Worm (Caenorhabditis elegans) whole organism, late embryonic: ENCODE data around the gene mpk-2.

Source experiments
- C08G9.2 ChIP-seq: sonication (generic microtip); optimal IDR thresholded peaks from 2 replicates; lab custom pipeline; 2016; ENCODE audit warnings: mild to moderate bottlenecking, missing genetic modification characterization, moderate library complexity, missing compliant biosample characterization
- C38D4.7 ChIP-seq: fragments of 200-800 bp; sonication (Bioruptor generic); optimal IDR thresholded peaks from 2 replicates; lab custom pipeline; 2018; ENCODE audit warnings: mild to moderate bottlenecking, missing genetic modification characterization, moderate library complexity, missing compliant biosample characterization
- K02D7.2 ChIP-seq: sonication (generic microtip); optimal IDR thresholded peaks from 2 replicates; lab custom pipeline; 2017; ENCODE audit warnings: mild to moderate bottlenecking, missing genetic modification characterization, missing compliant biosample characterization
- K09A11.1 ChIP-seq: sonication (generic microtip); optimal IDR thresholded peaks from 2 replicates; lab custom pipeline; 2017; ENCODE audit warnings: antibody characterized with exemption, mild to moderate bottlenecking, missing genetic modification characterization, missing compliant biosample characterization; ENCODE audit not compliant: insufficient read depth
- T23F11.4 ChIP-seq: fragments of 200-800 bp; sonication (Bioruptor generic); optimal IDR thresholded peaks from 2 replicates; lab custom pipeline; 2018; ENCODE audit warnings: mild to moderate bottlenecking, missing genetic modification characterization, missing compliant biosample characterization
- ama-1 ChIP-seq: fragments of 150-350 bp; optimal IDR thresholded peaks from 2 replicates; lab custom pipeline; 2014
- ceh-14 ChIP-seq: sonication (generic microtip); optimal IDR thresholded peaks from 2 replicates; lab custom pipeline; 2016; ENCODE audit warnings: missing genotype, missing genetic modification characterization, missing compliant biosample characterization
- ceh-18 ChIP-seq: sonication (generic microtip); optimal IDR thresholded peaks from 2 replicates; lab custom pipeline; 2016; ENCODE audit warnings: missing genetic modification characterization, missing compliant biosample characterization
- ceh-19 ChIP-seq: fragments of 200-800 bp; sonication (Bioruptor generic); optimal IDR thresholded peaks from 2 replicates; lab custom pipeline; 2018; ENCODE audit warnings: mild to moderate bottlenecking, missing genetic modification characterization, missing compliant biosample characterization
- ceh-2 ChIP-seq: sonication (generic microtip); optimal IDR thresholded peaks from 2 replicates; lab custom pipeline; 2016; ENCODE audit warnings: missing genotype, missing genetic modification characterization, missing compliant biosample characterization
- ceh-24 ChIP-seq: sonication (generic microtip); optimal IDR thresholded peaks from 2 replicates; lab custom pipeline; 2016; ENCODE audit warnings: mild to moderate bottlenecking, missing genetic modification characterization, missing compliant biosample characterization
- ceh-31 ChIP-seq: sonication (generic microtip); optimal IDR thresholded peaks from 2 replicates; lab custom pipeline; 2016; ENCODE audit warnings: missing genetic modification characterization, missing compliant biosample characterization
- ceh-48 ChIP-seq: sonication (generic microtip); optimal IDR thresholded peaks from 2 replicates; lab custom pipeline; 2016; ENCODE audit warnings: missing genetic modification characterization, inconsistent platforms, missing compliant biosample characterization
- ceh-9 ChIP-seq: sonication (generic microtip); optimal IDR thresholded peaks from 2 replicates; lab custom pipeline; 2016; ENCODE audit warnings: mild to moderate bottlenecking, missing genetic modification characterization, inconsistent platforms, missing compliant biosample characterization
- dmd-4 ChIP-seq: sonication (generic microtip); optimal IDR thresholded peaks from 2 replicates; lab custom pipeline; 2016; ENCODE audit warnings: borderline replicate concordance, missing genetic modification characterization, missing compliant biosample characterization
- dve-1 ChIP-seq: sonication (generic microtip); optimal IDR thresholded peaks from 2 replicates; lab custom pipeline; 2017; ENCODE audit warnings: antibody characterized with exemption, mild to moderate bottlenecking, missing genetic modification characterization, missing compliant biosample characterization
- elt-4 ChIP-seq: sonication (generic microtip); optimal IDR thresholded peaks from 2 replicates; lab custom pipeline; 2016; ENCODE audit warnings: missing genetic modification characterization, missing compliant biosample characterization
- ets-4 ChIP-seq: sonication (generic microtip); optimal IDR thresholded peaks from 2 replicates; lab custom pipeline; 2016; ENCODE audit warnings: missing genetic modification characterization, missing compliant biosample characterization
- fkh-10 ChIP-seq: fragments of 150-350 bp; optimal IDR thresholded peaks from 2 replicates; lab custom pipeline; 2014; ENCODE audit warnings: missing biosample characterization, missing genetic modification reagents, missing genetic modification characterization
- fkh-6 ChIP-seq: sonication (generic microtip); optimal IDR thresholded peaks from 2 replicates; lab custom pipeline; 2016; ENCODE audit warnings: missing genetic modification characterization, missing compliant biosample characterization
- hlh-13 ChIP-seq: fragments of 200-800 bp; sonication (Bioruptor generic); optimal IDR thresholded peaks from 2 replicates; lab custom pipeline; 2018; ENCODE audit warnings: mild to moderate bottlenecking, missing genetic modification characterization, missing compliant biosample characterization
- hlh-6 ChIP-seq: sonication (generic microtip); optimal IDR thresholded peaks from 2 replicates; lab custom pipeline; 2016; ENCODE audit warnings: missing genotype, missing genetic modification characterization, missing compliant biosample characterization
- lim-6 ChIP-seq: sonication (generic microtip); optimal IDR thresholded peaks from 2 replicates; lab custom pipeline; 2016; ENCODE audit warnings: missing genetic modification characterization, missing compliant biosample characterization
- mec-3 ChIP-seq: sonication (generic microtip); optimal IDR thresholded peaks from 2 replicates; lab custom pipeline; 2016; ENCODE audit warnings: borderline replicate concordance, missing genetic modification characterization, missing compliant biosample characterization
- nfya-1 ChIP-seq: sonication (generic microtip); optimal IDR thresholded peaks from 2 replicates; lab custom pipeline; 2017; ENCODE audit warnings: missing genetic modification characterization, mild to moderate bottlenecking, missing compliant biosample characterization, antibody characterized with exemption, moderate library complexity
- nhr-232 ChIP-seq: sonication (generic microtip); optimal IDR thresholded peaks from 2 replicates; lab custom pipeline; 2016; ENCODE audit warnings: missing genetic modification characterization, missing compliant biosample characterization
- npax-4 ChIP-seq: sonication (generic microtip); optimal IDR thresholded peaks from 2 replicates; lab custom pipeline; 2016; ENCODE audit warnings: missing genetic modification characterization, missing compliant biosample characterization
- odd-2 ChIP-seq: sonication (generic microtip); optimal IDR thresholded peaks from 2 replicates; lab custom pipeline; 2017; ENCODE audit warnings: antibody characterized with exemption, mild to moderate bottlenecking, missing genetic modification characterization, missing compliant biosample characterization
- pat-9 ChIP-seq: fragments of 200-800 bp; sonication (Bioruptor generic); optimal IDR thresholded peaks from 2 replicates; lab custom pipeline; 2018; ENCODE audit warnings: mild to moderate bottlenecking, missing genetic modification characterization, moderate library complexity, missing compliant biosample characterization
- pax-1 ChIP-seq: fragments of 150-350 bp; optimal IDR thresholded peaks from 2 replicates; lab custom pipeline; 2014; ENCODE audit warnings: missing biosample characterization, missing genetic modification characterization
- pha-2 ChIP-seq: sonication (generic microtip); optimal IDR thresholded peaks from 2 replicates; lab custom pipeline; 2017; ENCODE audit warnings: mild to moderate bottlenecking, missing genetic modification characterization, missing compliant biosample characterization
- pha-4 ChIP-seq: fragments of 150-350 bp; optimal IDR thresholded peaks from 2 replicates; lab custom pipeline; 2018; ENCODE audit warnings: missing biosample characterization, missing genetic modification reagents, missing genetic modification characterization
- ref-2 ChIP-seq: sonication (generic microtip); optimal IDR thresholded peaks from 2 replicates; lab custom pipeline; 2016; ENCODE audit warnings: missing genetic modification characterization, missing compliant biosample characterization
- rnt-1 ChIP-seq: sonication (generic microtip); optimal IDR thresholded peaks from 2 replicates; lab custom pipeline; 2016; ENCODE audit warnings: missing genetic modification characterization, missing compliant biosample characterization
- sdc-2 ChIP-seq: sonication (generic microtip); optimal IDR thresholded peaks from 2 replicates; lab custom pipeline; 2016; ENCODE audit warnings: missing genotype, missing genetic modification characterization, missing compliant biosample characterization
- sox-4 ChIP-seq: sonication (generic microtip); optimal IDR thresholded peaks from 2 replicates; lab custom pipeline; 2017; ENCODE audit warnings: mild to moderate bottlenecking, missing genetic modification characterization, inconsistent platforms, missing compliant biosample characterization
- syd-9 ChIP-seq: sonication (generic microtip); optimal IDR thresholded peaks from 2 replicates; lab custom pipeline; 2016; ENCODE audit warnings: mild to moderate bottlenecking, missing genetic modification characterization, moderate library complexity, missing compliant biosample characterization
- tbx-2 ChIP-seq: sonication (generic microtip); optimal IDR thresholded peaks from 2 replicates; lab custom pipeline; 2016; ENCODE audit warnings: missing genetic modification characterization, missing compliant biosample characterization
- ttx-3 ChIP-seq: sonication (generic microtip); optimal IDR thresholded peaks from 2 replicates; lab custom pipeline; 2016; ENCODE audit warnings: missing genetic modification reagents, missing genetic modification characterization, missing compliant biosample characterization
- unc-42 ChIP-seq: sonication (generic microtip); optimal IDR thresholded peaks from 2 replicates; lab custom pipeline; 2016; ENCODE audit warnings: missing genotype, missing genetic modification characterization, missing compliant biosample characterization
- unc-55 ChIP-seq: sonication (generic microtip); optimal IDR thresholded peaks from 2 replicates; lab custom pipeline; 2017; ENCODE audit warnings: missing biosample characterization, missing genetic modification reagents, missing genetic modification characterization
- unc-86 ChIP-seq: sonication (generic microtip); optimal IDR thresholded peaks from 2 replicates; lab custom pipeline; 2016; ENCODE audit warnings: missing genetic modification characterization, missing compliant biosample characterization
- zip-5 ChIP-seq: sonication (generic microtip); optimal IDR thresholded peaks from 2 replicates; lab custom pipeline; 2016; ENCODE audit warnings: missing genetic modification characterization, missing compliant biosample characterization

mpk-2 gene

ce11 chrII:5092362-5093281 lies 11.3 kb upstream of the mpk-2 start, which contains the start of gene C04G6.2:
Gene C04G6.2, plus strand, starts transcription at chrII:5093231.
- TF ChIP-seq ceh-19 (GFP tag; lab: Kevin White, UChicago): peak; percentile 23
- no peak for TF ChIP-seq ceh-14
- no peak for TF ChIP-seq zip-5
- TF ChIP-seq ceh-31 (tag; lab: Kevin White, UChicago): peak; percentile 56
- no peak for TF ChIP-seq fkh-10
- TF ChIP-seq odd-2 (tag; lab: Kevin White, UChicago): no peak
- TF ChIP-seq sox-4 (tag; lab: Kevin White, UChicago): no peak
- TF ChIP-seq pha-2 (tag; lab: Kevin White, UChicago): peak; percentile 57
- no peak for TF ChIP-seq mec-3 (tag; lab: Kevin White, UChicago)
- no peak for TF ChIP-seq lim-6
- TF ChIP-seq sdc-2: no peak
- peak; percentile 49 for TF ChIP-seq nfya-1
- no peak for TF ChIP-seq pat-9 (tag; lab: Kevin White, UChicago)
- no peak for TF ChIP-seq ceh-9 (tag; lab: Kevin White, UChicago)
- peak; percentile 35 for TF ChIP-seq ceh-48 (tag; lab: Kevin White, UChicago)
- TF ChIP-seq K02D7.2 (tag; lab: Kevin White, UChicago): no peak
- no peak for TF ChIP-seq ets-4 (tag; lab: Kevin White, UChicago)
- TF ChIP-seq dve-1 (tag; lab: Kevin White, UChicago): peak; percentile 32
- TF ChIP-seq pax-1 (tag; lab: Kevin White, UChicago): peak; percentile 42
- no peak for TF ChIP-seq elt-4 (tag; lab: Kevin White, UChicago)
- peak; percentile 36 for TF ChIP-seq unc-42
- no peak for TF ChIP-seq ceh-18 (tag; lab: Kevin White, UChicago)
- TF ChIP-seq ref-2 (tag; lab: Kevin White, UChicago): no peak
- TF ChIP-seq unc-86 (tag; lab: Kevin White, UChicago): no peak
- TF ChIP-seq pha-4 (tag; lab: Kevin White, UChicago): peak; percentile 44
- TF ChIP-seq rnt-1 (tag; lab: Kevin White, UChicago): peak; percentile 3
- TF ChIP-seq hlh-6 (tag; lab: Kevin White, UChicago): no peak
- peak; percentile 63 for TF ChIP-seq tbx-2 (tag; lab: Kevin White, UChicago)
- TF ChIP-seq ttx-3 (tag; lab: Kevin White, UChicago): no peak
- no peak for TF ChIP-seq nhr-232 (tag; lab: Kevin White, UChicago)
- no peak for TF ChIP-seq unc-55 (GFP tag; lab: Kevin White, UChicago)

ce11 chrII:5093945-5094344 lies 10.0 kb upstream of the mpk-2 start, which contains the start of gene C04G6.13:
Gene C04G6.13, plus strand, starts transcription at chrII:5094245.
- TF ChIP-seq npax-4 (tag; lab: Kevin White, UChicago): no peak
- TF ChIP-seq K09A11.1 (tag; lab: Kevin White, UChicago): no peak
- TF ChIP-seq K02D7.2 (tag; lab: Kevin White, UChicago): no peak
- TF ChIP-seq nfya-1: no peak
- no peak for TF ChIP-seq unc-86 (tag; lab: Kevin White, UChicago)
- no peak for TF ChIP-seq T23F11.4
- TF ChIP-seq ceh-2 (tag; lab: Kevin White, UChicago): no peak
- no peak for TF ChIP-seq pat-9 (tag; lab: Kevin White, UChicago)
- TF ChIP-seq ceh-24 (tag; lab: Kevin White, UChicago): no peak
- TF ChIP-seq C08G9.2 (tag; lab: Kevin White, UChicago): no peak
- TF ChIP-seq ama-1 (lab: Kevin White, UChicago): no peak
- TF ChIP-seq pha-4 (tag; lab: Kevin White, UChicago): no peak
- no peak for TF ChIP-seq hlh-13 (GFP tag; lab: Kevin White, UChicago)
- TF ChIP-seq mec-3 (tag; lab: Kevin White, UChicago): no peak
- TF ChIP-seq ref-2 (tag; lab: Kevin White, UChicago): no peak
- no peak for TF ChIP-seq dmd-4 (tag; lab: Kevin White, UChicago)
- TF ChIP-seq syd-9 (tag; lab: Kevin White, UChicago): no peak
- TF ChIP-seq unc-42: no peak
- no peak for TF ChIP-seq C38D4.7 (GFP tag; lab: Kevin White, UChicago)
- no peak for TF ChIP-seq fkh-6 (tag; lab: Kevin White, UChicago)
- TF ChIP-seq, all 69 proteins: peak for 0
